Worm (Caenorhabditis elegans) whole organism, young adult: ENCODE measurements around the gene F10A3.11.

Source experiments
- B0035.1 ChIP-seq: sonication (generic microtip); optimal IDR thresholded peaks from 2 replicates; lab custom pipeline; 2016; ENCODE audit warnings: missing genetic modification characterization, mild to moderate bottlenecking, missing compliant biosample characterization, missing genotype, missing genetic modification reagents
- C06A6.2 ChIP-seq: fragments of 200-800 bp; sonication (Bioruptor generic); conservative IDR thresholded peaks from 2 replicates; pipeline ENCODE4 v1.3.6; 2022; ENCODE audit warnings: missing genetic modification characterization, missing compliant biosample characterization
- F23B12.7 ChIP-seq: sonication (generic microtip); optimal IDR thresholded peaks from 2 replicates; lab custom pipeline; 2017; ENCODE audit warnings: missing genetic modification characterization, mild to moderate bottlenecking, missing compliant biosample characterization, antibody characterized with exemption, moderate library complexity; ENCODE audit not compliant: insufficient read depth
- F49E8.2 ChIP-seq: sonication (generic microtip); optimal IDR thresholded peaks from 3 replicates; lab custom pipeline; 2017; ENCODE audit warnings: missing genetic modification characterization, mild to moderate bottlenecking, missing compliant biosample characterization, antibody characterized with exemption, moderate library complexity; ENCODE audit not compliant: insufficient read depth
- F57A8.1 ChIP-seq: fragments of 200-800 bp; sonication (Bioruptor generic); optimal IDR thresholded peaks from 2 replicates; lab custom pipeline; 2018; ENCODE audit warnings: mild to moderate bottlenecking, missing genetic modification characterization, moderate library complexity, missing compliant biosample characterization
- K11D2.4 ChIP-seq: fragments of 200-800 bp; sonication (Bioruptor generic); IDR thresholded peaks from 2 replicates; pipeline ENCODE4 v1.3.6; 2022; ENCODE audit warnings: missing genetic modification reagents, missing genetic modification characterization, missing compliant biosample characterization
- Y53G8AR.9 ChIP-seq: fragments of 200-800 bp; sonication (Bioruptor generic); conservative IDR thresholded peaks from 2 replicates; pipeline ENCODE4 v1.3.6; 2022; ENCODE audit warnings: missing genetic modification reagents, missing genetic modification characterization, missing compliant biosample characterization
- Y95B8A.8 ChIP-seq: fragments of 200-800 bp; sonication (Bioruptor generic); IDR thresholded peaks from 2 replicates; pipeline ENCODE4 v1.3.6; 2022; ENCODE audit warnings: missing genetic modification reagents, missing genetic modification characterization, missing compliant biosample characterization
- ama-1 ChIP-seq, 3 experiments: fragments of 150-350 bp in 1 of 3; sonication (generic microtip) in 2 of 3; optimal IDR thresholded peaks; 2 replicates each; lab custom pipeline; 2014 to 2018; ENCODE audit warnings: missing biosample characterization in 2 of 3, missing genetic modification characterization in 2 of 3, missing genetic modification reagents in 2 of 3
- aptf-2 ChIP-seq: fragments of 200-800 bp; sonication (Bioruptor generic); conservative IDR thresholded peaks from 2 replicates; pipeline ENCODE4 v1.3.6; 2022; ENCODE audit warnings: missing genetic modification reagents, missing genetic modification characterization, missing compliant biosample characterization
- athp-1 ChIP-seq: sonication (generic microtip); optimal IDR thresholded peaks from 2 replicates; lab custom pipeline; 2017; ENCODE audit warnings: mild to moderate bottlenecking, missing genetic modification characterization, missing compliant biosample characterization
- bed-1 ChIP-seq: fragments of 200-800 bp; sonication (Bioruptor generic); IDR thresholded peaks from 2 replicates; pipeline ENCODE4 v1.3.6; 2022; ENCODE audit warnings: missing genetic modification reagents, missing genetic modification characterization, missing compliant biosample characterization
- ccch-3 ChIP-seq: fragments of 200-800 bp; sonication (Bioruptor generic); optimal IDR thresholded peaks from 2 replicates; lab custom pipeline; 2018; ENCODE audit warnings: mild to moderate bottlenecking, missing genetic modification characterization, missing compliant biosample characterization
- cebp-1 ChIP-seq, 2 experiments: fragments of 200-800 bp in 1 of 2; sonication (Bioruptor generic) in 1 of 2; sonication (generic microtip) in 1 of 2; IDR thresholded peaks in 1 of 2; optimal IDR thresholded peaks in 1 of 2; 2 replicates each; pipeline versions ENCODE4 v1.3.6 to Lab custom; 2017 to 2022; ENCODE audit warnings: missing compliant biosample characterization in 2 of 2, missing genetic modification characterization in 2 of 2, mild to moderate bottlenecking in 1 of 2, missing genetic modification reagents in 1 of 2, moderate library complexity in 1 of 2
- ceh-100 ChIP-seq: fragments of 200-800 bp; sonication (Bioruptor generic); IDR thresholded peaks from 2 replicates; pipeline ENCODE4 v1.3.6; 2022; ENCODE audit warnings: missing genetic modification reagents, missing genetic modification characterization, missing compliant biosample characterization
- efl-1 ChIP-seq: fragments of 150-350 bp; optimal IDR thresholded peaks from 2 replicates; lab custom pipeline; 2014; ENCODE audit warnings: missing biosample characterization, missing genetic modification reagents, missing genetic modification characterization
- ekl-4 ChIP-seq: fragments of 200-800 bp; sonication (Bioruptor generic); IDR thresholded peaks from 2 replicates; pipeline ENCODE4 v1.3.6; 2022; ENCODE audit warnings: missing genetic modification reagents, missing genetic modification characterization, missing compliant biosample characterization
- hmg-1.2 ChIP-seq: fragments of 200-800 bp; sonication (Bioruptor generic); IDR thresholded peaks from 2 replicates; pipeline ENCODE4 v1.3.6; 2022; ENCODE audit warnings: missing genetic modification reagents, missing genetic modification characterization, missing compliant biosample characterization
- lin-26 ChIP-seq: fragments of 200-800 bp; sonication (Bioruptor generic); IDR thresholded peaks from 2 replicates; pipeline ENCODE4 v1.3.6; 2022; ENCODE audit warnings: missing genetic modification reagents, missing genetic modification characterization, missing compliant biosample characterization
- madf-10 ChIP-seq: sonication (generic microtip); optimal IDR thresholded peaks from 2 replicates; lab custom pipeline; 2016; ENCODE audit warnings: mild to moderate bottlenecking, missing genetic modification characterization, missing compliant biosample characterization
- mel-28 ChIP-seq: sonication (generic microtip); optimal IDR thresholded peaks from 2 replicates; lab custom pipeline; 2016; ENCODE audit warnings: borderline replicate concordance, mild to moderate bottlenecking, missing genetic modification characterization, missing compliant biosample characterization
- nfya-1 ChIP-seq: sonication (generic microtip); optimal IDR thresholded peaks from 2 replicates; lab custom pipeline; 2017; ENCODE audit warnings: antibody characterized with exemption, missing compliant biosample characterization, missing genetic modification characterization, borderline replicate concordance; ENCODE audit not compliant: insufficient read depth
- nfyb-1 ChIP-seq: fragments of 200-800 bp; sonication (Bioruptor generic); IDR thresholded peaks from 2 replicates; pipeline ENCODE4 v1.3.6; 2022; ENCODE audit warnings: missing genetic modification reagents, missing genetic modification characterization, missing compliant biosample characterization
- nhr-120 ChIP-seq: fragments of 200-800 bp; sonication (Bioruptor generic); IDR thresholded peaks from 2 replicates; pipeline ENCODE4 v1.3.6; 2022; ENCODE audit warnings: missing genetic modification characterization, missing compliant biosample characterization
- nhr-80 ChIP-seq: sonication (generic microtip); optimal IDR thresholded peaks from 2 replicates; lab custom pipeline; 2016; ENCODE audit warnings: missing genetic modification characterization, missing compliant biosample characterization
- pbrm-1 ChIP-seq: fragments of 200-800 bp; sonication (Bioruptor generic); IDR thresholded peaks from 2 replicates; pipeline ENCODE4 v1.3.6; 2022; ENCODE audit warnings: missing genetic modification reagents, missing genetic modification characterization, missing compliant biosample characterization
- repo-1 ChIP-seq: sonication (generic microtip); optimal IDR thresholded peaks from 2 replicates; lab custom pipeline; 2017; ENCODE audit warnings: mild to moderate bottlenecking, missing genetic modification characterization, missing compliant biosample characterization
- snpc-1.1 ChIP-seq: sonication (generic microtip); optimal IDR thresholded peaks from 2 replicates; lab custom pipeline; 2017; ENCODE audit warnings: missing genetic modification characterization, mild to moderate bottlenecking, missing compliant biosample characterization, antibody characterized with exemption, moderate library complexity, missing genotype, missing genetic modification reagents; ENCODE audit not compliant: insufficient read depth
- sptf-2 ChIP-seq: fragments of 200-800 bp; sonication (Bioruptor generic); optimal IDR thresholded peaks from 2 replicates; lab custom pipeline; 2018; ENCODE audit warnings: mild to moderate bottlenecking, missing genetic modification characterization, missing compliant biosample characterization
- tlf-1 ChIP-seq: fragments of 200-800 bp; sonication (Bioruptor generic); optimal IDR thresholded peaks from 2 replicates; lab custom pipeline; 2018; ENCODE audit warnings: mild to moderate bottlenecking, missing genetic modification characterization, missing compliant biosample characterization
- unc-62 ChIP-seq: fragments of 150-350 bp; optimal IDR thresholded peaks from 2 replicates; lab custom pipeline; 2014; ENCODE audit warnings: missing biosample characterization, missing genetic modification reagents, missing genetic modification characterization
- ztf-25 ChIP-seq: fragments of 200-800 bp; sonication (Bioruptor generic); IDR thresholded peaks from 2 replicates; pipeline ENCODE4 v1.3.6; 2022; ENCODE audit warnings: missing genetic modification reagents, missing genetic modification characterization, missing compliant biosample characterization

F10A3.11 gene

ce11 chrV:16132215-16132614 is 30.3 kb upstream of the F10A3.11 start:
- TF ChIP-seq cebp-1 (GFP tag; IDR thresholded peaks at IDR 0.05; lab: Robert Waterston, UW) (peak; percentile 76; the same call in 1 of the 2 replicates), cebp-1 (tag; optimal IDR thresholded peaks at IDR 0.05; lab: Kevin White, UChicago) (peak; percentile 95), Y53G8AR.9 (GFP tag; lab: Robert Waterston, UW) (no peak)

ce11 chrV:16132705-16133104 is 29.8 kb upstream of the F10A3.11 start, which contains the start of gene fbxa-144:
Gene fbxa-144 (minus strand): TSS chrV:16132805.
- TF ChIP-seq athp-1 (no peak), aptf-2 (GFP tag; lab: Robert Waterston, UW) (no peak), unc-62 (GFP tag; lab: Kevin White, UChicago) (no peak), hmg-1.2 (GFP tag; lab: Robert Waterston, UW) (no peak), pbrm-1 (GFP tag; lab: Robert Waterston, UW) (no peak), nfyb-1 (GFP tag; lab: Robert Waterston, UW) (no peak), K11D2.4 (no peak), ccch-3 (no peak), Y95B8A.8 (GFP tag; lab: Robert Waterston, UW) (no peak), F57A8.1 (GFP tag; lab: Kevin White, UChicago) (no peak), snpc-1.1 (tag; lab: Kevin White, UChicago) (no peak), efl-1 (GFP tag; lab: Kevin White, UChicago) (no peak), B0035.1 (tag; lab: Kevin White, UChicago) (no peak), F23B12.7 (tag; lab: Kevin White, UChicago) (no peak)

ce11 chrV:16137043-16137442 is 25.4 kb upstream of the F10A3.11 start, which contains the start of gene F44G3.7:
Gene F44G3.7 (minus strand): TSS chrV:16137143.
- TF ChIP-seq sptf-2 (no peak), tlf-1 (GFP tag; lab: Kevin White, UChicago) (no peak)

- no peak for TF ChIP-seq ama-1 (optimal IDR thresholded peaks at IDR 0.05; lab: Kevin White, UChicago)
- no peak for TF ChIP-seq ama-1 (GFP tag; optimal IDR thresholded peaks at IDR 0.05; lab: Kevin White, UChicago)
- no peak for TF ChIP-seq ekl-4
- TF ChIP-seq ztf-25 (GFP tag; lab: Robert Waterston, UW): no peak
- no peak for TF ChIP-seq mel-28
- no peak for TF ChIP-seq F49E8.2
- no peak for TF ChIP-seq ceh-100 (GFP tag; lab: Robert Waterston, UW)
- no peak for TF ChIP-seq repo-1 (tag; lab: Kevin White, UChicago)
- TF ChIP-seq Y53G8AR.9 (GFP tag; lab: Robert Waterston, UW): no peak
- no peak for TF ChIP-seq C06A6.2 (GFP tag; lab: Robert Waterston, UW)
- TF ChIP-seq nhr-80 (tag; lab: Kevin White, UChicago): no peak
- no peak for TF ChIP-seq nhr-120
- TF ChIP-seq bed-1 (GFP tag; lab: Robert Waterston, UW): no peak
- no peak for TF ChIP-seq lin-26 (GFP tag; lab: Robert Waterston, UW)
- no peak for TF ChIP-seq nfya-1 (tag; lab: Kevin White, UChicago)
- TF ChIP-seq madf-10: no peak
- TF ChIP-seq, all 124 proteins: peak for 0
These were observed 23.0 kb upstream of the F10A3.11 start, which contains the start of gene clc-11 for ce11 chrV:16139529-16139928. Gene clc-11 (minus strand): TSS chrV:16139629.
